Worm (Caenorhabditis elegans): ENCODE measurements around the gene F22E5.9.
"Not testable (repeated sequence)": the region's sequence is repeated elsewhere in the genome, so short reads cannot be mapped to it uniquely, and the experiment has no call there.

F22E5.9 gene

ce11 chrII:2638062-2638461, at the start of gene F22E5.9:
TSS of gene F22E5.9 (plus strand) at chrII:2638388.
- TF ChIP-seq unc-62 (GFP tag; optimal IDR thresholded peaks at IDR 0.05) = no peak

ce11 chrII:2600176-2600575, 38.0 kb upstream of the F22E5.9 start, which contains the start of gene F33H12.1:
TSS of gene F33H12.1 (plus strand) at chrII:2600476.
- not testable (repeated sequence) for TF ChIP-seq unc-62 (GFP tag; optimal IDR thresholded peaks at IDR 0.05)

DNA sequence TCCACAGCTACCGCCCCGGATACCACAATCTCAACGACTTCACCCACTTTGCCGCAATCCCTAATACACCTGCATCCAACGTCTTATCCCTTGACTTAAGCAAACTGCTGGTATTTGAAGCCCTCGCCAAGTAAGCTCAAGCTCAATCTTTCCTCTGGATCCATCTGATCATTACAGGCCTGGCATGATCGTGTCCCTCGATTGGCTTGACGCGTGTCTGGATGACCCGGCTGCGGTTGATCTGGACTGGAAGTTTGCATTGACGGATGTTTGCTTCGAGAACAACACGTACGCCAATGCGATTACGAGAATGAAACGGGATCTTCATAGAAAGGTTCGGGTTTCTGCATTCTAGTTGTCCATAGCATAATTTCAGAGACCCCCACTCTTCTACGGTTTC, 37.3 kb upstream of the F22E5.9 start:
- no peak for TF ChIP-seq unc-62 (GFP tag; optimal IDR thresholded peaks at IDR 0.05)

ce11 chrII:2605319-2605718, 32.9 kb upstream of the F22E5.9 start, which contains the start of gene sri-77:
TSS of gene sri-77 (minus strand) at chrII:2605419.
- no peak for TF ChIP-seq unc-62 (GFP tag; optimal IDR thresholded peaks at IDR 0.05)

- TF ChIP-seq unc-62 (GFP tag; optimal IDR thresholded peaks at IDR 0.05) = no peak
These were observed 27.8 kb upstream of the F22E5.9 start, which contains the start of gene sri-38 for ce11 chrII:2610202-2610912. TSS of gene sri-38 (plus strand) at chrII:2610862.

DNA sequence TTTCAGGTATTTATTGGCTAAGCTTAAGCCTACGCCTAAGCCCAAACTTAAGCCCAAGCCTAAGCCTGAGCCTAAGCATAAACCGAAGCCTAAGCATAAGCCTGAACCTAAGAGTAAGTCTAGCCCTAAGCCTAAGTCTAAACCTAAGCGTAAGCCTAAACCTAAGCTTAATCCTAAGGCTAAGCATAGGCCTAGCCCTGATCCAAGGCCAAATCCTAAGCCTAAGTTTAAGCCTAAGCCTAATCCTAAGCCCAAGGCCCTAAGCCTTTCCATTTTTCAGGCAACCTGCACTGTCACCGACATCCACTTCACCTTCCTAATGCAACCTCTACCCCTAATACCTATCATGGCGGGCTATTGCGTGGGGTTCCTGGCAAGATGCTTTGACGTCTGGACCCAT, 27.2 kb upstream of the F22E5.9 start:
- no peak for TF ChIP-seq unc-62 (GFP tag; optimal IDR thresholded peaks at IDR 0.05)

- TF ChIP-seq unc-62 (GFP tag; optimal IDR thresholded peaks at IDR 0.05) = not testable (repeated sequence)
These were observed 25.9 kb upstream of the F22E5.9 start, which contains the start of gene D2062.13 for ce11 chrII:2612278-2612677. TSS of gene D2062.13 (plus strand) at chrII:2612578.

DNA sequence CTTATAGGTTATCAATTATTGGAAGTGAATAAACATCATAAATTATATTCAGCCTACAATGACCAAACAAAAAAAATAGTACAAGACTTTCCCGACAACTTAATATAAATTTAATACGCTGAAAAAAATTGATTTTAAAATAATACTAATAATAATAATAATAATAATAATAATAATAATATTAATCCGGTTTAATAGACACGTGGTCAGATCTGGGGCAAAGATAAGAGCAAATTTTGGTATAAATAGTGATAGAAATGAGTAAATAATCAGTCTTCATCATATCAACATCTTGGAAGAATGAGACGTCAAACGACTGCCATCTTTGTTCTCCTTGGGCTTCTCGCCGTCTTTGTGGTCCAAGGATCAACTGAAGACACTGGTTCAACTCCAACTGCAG, 21.6 kb upstream of the F22E5.9 start, which contains the start of gene msrp-5:
TSS of gene msrp-5 (plus strand) at position 301 of the 400 bp plus-strand sequence.
- not testable (repeated sequence) for TF ChIP-seq unc-62 (GFP tag; optimal IDR thresholded peaks at IDR 0.05)

DNA sequence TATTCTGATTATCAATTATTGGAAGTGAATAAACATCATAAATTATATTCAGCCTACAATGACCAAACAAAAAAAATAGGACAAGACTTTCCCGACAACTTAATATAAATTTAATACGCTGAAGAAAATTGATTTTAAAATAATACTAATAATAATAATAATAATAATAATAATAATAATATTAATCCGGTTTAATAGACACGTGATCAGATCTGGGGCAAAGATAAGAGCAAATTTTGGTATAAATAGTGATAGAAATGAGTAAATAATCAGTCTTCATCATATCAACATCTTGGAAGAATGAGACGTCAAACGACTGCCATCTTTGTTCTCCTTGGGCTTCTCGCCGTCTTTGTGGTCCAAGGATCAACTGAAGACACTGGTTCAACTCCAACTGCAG, 19.0 kb upstream of the F22E5.9 start, which contains the start of gene msrp-6:
TSS of gene msrp-6 (plus strand) at position 301 of the 400 bp plus-strand sequence.
- TF ChIP-seq unc-62 (GFP tag; optimal IDR thresholded peaks at IDR 0.05) = not testable (repeated sequence)

DNA sequence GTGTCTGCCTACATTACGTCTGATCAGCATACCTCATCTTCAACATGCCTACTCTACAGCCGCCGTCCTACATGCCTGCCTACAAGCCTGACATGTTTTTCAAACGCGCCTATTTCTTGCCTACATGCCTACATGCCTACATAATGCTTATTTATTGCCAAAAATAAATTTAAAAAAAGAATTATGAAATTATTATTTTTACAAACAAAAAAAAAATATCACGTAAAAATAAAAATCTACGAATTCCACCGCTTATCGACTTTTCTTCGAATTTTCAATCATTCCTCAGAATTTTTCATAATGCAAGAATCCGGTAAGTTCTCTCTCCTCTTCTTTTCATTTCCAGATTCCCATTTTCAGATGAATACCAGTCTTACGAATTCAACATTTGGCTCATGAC, 15.7 kb upstream of the F22E5.9 start, which contains the start of gene D2062.5:
TSS of gene D2062.5 (plus strand) at position 301 of the 400 bp plus-strand sequence.
- TF ChIP-seq unc-62 (GFP tag; optimal IDR thresholded peaks at IDR 0.05) = no peak

- TF ChIP-seq unc-62 (GFP tag; optimal IDR thresholded peaks at IDR 0.05) = not testable (repeated sequence)
These were observed 15.2 kb upstream of the F22E5.9 start, which contains the start of gene D2062.4 for ce11 chrII:2622936-2623452. TSS of gene D2062.4 (plus strand) at chrII:2623402.

- no peak for TF ChIP-seq unc-62 (GFP tag; optimal IDR thresholded peaks at IDR 0.05)
These were observed 13.4 kb upstream of the F22E5.9 start, which contains the start of gene lgc-28 for ce11 chrII:2624792-2625191. TSS of gene lgc-28 (plus strand) at chrII:2625092.

DNA sequence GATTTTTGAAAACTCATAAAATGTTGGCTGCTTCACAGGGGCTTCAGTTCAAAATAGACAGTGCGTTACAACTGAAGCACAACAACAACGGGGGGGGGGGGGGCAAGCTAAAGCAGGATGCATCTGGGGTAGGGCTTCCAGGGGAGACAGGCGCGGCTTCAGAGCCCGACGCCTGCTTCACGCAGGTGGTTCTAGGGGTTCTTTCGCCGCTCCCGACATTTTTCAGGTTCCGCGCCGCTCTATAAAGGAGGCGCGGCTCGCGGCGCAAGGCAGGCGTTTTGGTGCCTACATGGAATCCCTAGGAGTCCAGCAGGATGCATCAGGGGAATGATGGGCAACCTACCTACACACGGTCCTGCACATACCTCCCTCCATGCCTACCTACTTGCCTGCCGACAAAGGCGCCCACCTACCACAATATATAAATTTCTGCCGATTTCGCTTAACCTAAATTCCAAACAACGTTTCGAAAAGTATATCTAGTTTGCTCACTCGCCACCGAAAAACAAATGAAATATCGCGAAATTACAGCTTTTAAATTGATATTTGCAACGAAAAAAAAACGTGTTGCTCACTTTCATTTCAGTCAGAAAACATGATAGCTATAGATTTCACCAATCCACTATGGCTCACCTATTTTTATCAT, 10.9 kb upstream of the F22E5.9 start, which contains the start of gene sri-71:
TSS of gene sri-71 (plus strand) at position 596 of the 646 bp plus-strand sequence.
- TF ChIP-seq unc-62 (GFP tag; optimal IDR thresholded peaks at IDR 0.05) = no peak

DNA sequence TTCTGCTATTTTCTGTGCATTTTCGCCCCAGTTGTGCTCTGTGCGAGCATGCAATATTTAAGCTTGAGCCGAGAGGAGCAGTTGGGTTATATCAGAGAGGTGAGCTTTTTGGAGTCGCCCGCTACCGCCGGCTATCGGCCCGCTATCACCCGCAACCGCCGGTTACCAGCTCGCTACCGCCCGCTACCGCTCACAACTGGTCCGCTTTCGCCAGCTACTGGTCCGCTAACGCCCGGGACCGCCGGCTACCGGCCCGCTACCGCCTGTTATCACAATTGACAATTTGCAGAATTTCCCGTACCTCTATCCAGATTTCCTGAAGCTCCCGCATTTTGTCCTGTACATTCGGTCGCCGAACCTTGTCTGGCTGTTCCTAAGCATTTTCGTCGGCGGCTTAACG, 9.8 kb upstream of the F22E5.9 start:
- no peak for TF ChIP-seq unc-62 (GFP tag; optimal IDR thresholded peaks at IDR 0.05)

- no peak for TF ChIP-seq unc-62 (GFP tag; optimal IDR thresholded peaks at IDR 0.05)
These were observed 8.9 kb upstream of the F22E5.9 start, which contains the start of gene sri-37 for ce11 chrII:2629270-2629669. TSS of gene sri-37 (plus strand) at chrII:2629570.

- TF ChIP-seq unc-62 (GFP tag; optimal IDR thresholded peaks at IDR 0.05) = no peak
These were observed 7.0 kb upstream of the F22E5.9 start, which contains the start of gene D2062.1 for ce11 chrII:2631169-2631568. TSS of gene D2062.1 (plus strand) at chrII:2631469.
